Fruit fly (Drosophila melanogaster): ENCODE measurements around the gene qless.
A peak's percentile ranks its signal among the peaks of the same experiment; 100 is the strongest.

qless gene

DNA sequence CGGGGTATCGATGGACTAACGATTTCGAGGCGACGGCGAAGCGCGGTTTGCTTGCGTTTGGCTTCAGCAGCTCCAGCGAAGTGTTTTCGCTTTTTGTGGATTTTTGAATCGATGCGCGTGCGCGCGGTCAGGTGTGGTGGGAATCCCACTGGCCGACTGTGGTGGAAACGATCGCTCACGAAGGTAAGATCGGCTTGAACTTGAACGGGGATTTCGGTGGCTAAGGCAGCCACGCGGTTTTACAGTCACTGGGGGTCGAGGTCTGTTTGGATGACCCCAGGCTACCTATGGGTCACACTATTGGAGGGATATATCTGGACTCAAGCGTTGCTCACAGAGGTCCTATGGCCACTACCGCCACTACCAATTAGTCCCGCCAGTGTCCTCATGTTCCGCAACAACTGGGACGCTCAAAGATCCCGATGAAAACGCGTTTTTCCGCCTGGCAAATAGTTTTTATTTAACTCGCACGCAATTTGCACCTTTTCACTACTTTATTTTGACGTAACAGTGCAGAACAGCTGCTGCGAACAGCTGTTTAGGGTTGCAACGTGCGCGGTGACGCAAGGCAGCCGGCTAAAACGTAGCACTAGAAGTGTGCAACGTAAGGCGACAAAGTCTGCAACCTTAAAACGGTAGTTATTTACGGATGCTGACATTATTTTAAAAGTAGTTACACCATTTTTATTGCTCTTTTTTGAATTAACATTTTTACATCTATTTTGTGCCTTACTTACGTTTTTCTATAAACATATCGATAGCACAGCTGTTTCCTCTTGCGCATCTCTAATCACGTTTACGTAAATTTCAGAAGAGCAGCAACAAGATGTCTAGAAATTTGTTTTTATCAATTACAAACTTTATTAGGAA lies at the start of gene qless, which contains the start of gene mRpL32:
Gene qless (minus strand): TSS at position 516 of the 870 bp plus-strand sequence.
Gene mRpL32 (plus strand): TSS at position 780 of the 870 bp plus-strand sequence.
- peak; percentile 51 for TF ChIP-seq CG17801 (GFP tag; optimal IDR thresholded peaks at IDR 0.05; ENCODE audit: partially characterized antibody)

DNA sequence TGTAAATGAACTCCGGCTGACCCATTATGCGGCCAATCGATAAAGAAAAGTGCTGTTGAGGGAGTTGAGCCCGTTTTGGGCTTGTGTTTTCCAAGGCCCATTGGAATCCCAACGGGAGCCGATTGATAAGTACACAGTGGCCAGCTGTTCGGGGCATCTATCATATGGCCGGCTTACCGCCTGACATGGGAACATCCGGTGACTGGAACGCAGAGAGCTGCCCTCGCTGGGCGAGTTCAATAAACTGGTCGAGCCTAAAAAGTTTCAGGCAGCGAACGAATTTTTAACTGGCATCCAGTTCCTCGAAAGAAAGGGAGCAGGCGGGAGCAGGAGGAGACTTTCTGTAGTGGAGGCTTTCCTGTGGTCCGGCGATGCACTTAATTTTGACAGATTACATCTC lies 49.1 kb upstream of the qless start:
- TF ChIP-seq CG17801 (GFP tag; optimal IDR thresholded peaks at IDR 0.05; ENCODE audit: partially characterized antibody) = no peak

DNA sequence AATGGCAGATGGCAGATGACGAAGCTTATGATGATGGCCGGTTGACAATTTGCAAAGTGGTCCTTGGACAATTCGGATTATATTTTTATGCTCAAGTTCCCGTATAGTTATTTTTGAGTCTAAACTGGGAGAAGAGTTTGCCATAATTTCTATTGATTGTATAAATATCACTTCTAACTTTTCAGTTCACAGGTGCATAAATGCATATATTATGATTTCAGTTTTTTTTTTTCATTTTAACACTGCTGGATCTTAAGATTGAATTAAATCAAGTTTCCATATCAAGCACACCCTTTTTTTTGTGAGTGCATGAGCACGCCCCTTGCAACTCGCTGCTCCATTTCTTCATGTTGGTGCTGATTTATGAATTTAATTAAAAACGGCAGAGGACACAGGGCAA lies 44.6 kb upstream of the qless start:
- no peak for TF ChIP-seq CG17801 (GFP tag; optimal IDR thresholded peaks at IDR 0.05; ENCODE audit: partially characterized antibody)

DNA sequence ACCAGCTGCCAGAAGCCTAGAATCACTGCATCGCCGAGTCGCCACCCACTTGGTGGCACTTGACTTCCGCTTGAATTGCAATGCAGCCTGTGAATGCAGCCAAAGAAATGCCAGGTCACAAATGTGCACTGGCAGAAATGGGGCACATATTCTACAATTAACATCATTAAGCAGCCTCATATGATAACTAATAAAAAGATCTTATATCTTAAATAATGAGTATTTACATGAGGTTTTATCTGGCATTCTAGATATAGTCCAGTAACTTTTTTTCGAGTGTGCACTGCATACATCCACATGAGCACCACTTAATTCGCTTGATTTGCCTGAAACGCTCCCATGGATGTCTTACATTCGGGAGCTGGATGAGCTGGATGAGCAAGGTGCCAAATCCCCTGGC lies 43.3 kb upstream of the qless start:
- TF ChIP-seq CG17801 (GFP tag; optimal IDR thresholded peaks at IDR 0.05; ENCODE audit: partially characterized antibody) = no peak

DNA sequence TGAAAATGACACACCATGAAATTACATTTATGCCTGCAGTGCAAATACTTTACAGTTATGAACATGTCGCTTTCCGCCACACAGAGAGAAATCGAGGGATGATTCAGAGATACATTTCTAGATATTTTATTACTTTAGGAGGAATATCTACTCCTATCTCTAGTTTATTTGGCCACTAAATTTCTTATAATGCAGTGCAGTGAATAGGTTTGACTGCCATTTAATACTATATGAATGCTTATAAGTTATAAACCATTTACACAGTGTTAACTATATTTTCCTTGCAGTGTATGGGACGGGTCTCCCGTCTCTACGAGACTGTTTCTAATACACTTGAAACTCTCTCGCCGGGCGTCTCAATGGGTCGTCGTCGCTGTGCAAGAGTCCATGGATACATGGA lies 37.8 kb upstream of the qless start:
- TF ChIP-seq CG17801 (GFP tag; optimal IDR thresholded peaks at IDR 0.05; ENCODE audit: partially characterized antibody) = no peak

DNA sequence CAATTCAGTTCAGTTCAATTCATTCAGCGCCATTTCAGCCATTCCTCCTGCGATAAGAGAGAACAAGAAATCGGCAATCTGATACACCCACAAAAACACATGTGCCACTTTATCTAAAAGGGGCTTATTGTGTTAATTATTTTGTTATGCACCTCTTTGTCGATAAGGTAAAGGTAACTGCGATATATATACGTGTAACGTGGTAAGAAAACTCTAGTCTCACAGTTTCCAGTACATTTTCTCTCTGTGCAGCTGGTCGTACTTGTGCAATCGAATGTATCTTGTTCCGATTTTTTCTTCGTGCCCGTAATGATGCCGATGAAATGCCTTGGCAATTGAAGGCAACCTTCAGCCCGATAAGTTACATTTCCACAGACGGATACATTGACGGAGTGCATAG lies 35.1 kb upstream of the qless start:
- TF ChIP-seq CG17801 (GFP tag; optimal IDR thresholded peaks at IDR 0.05; ENCODE audit: partially characterized antibody) = no peak

DNA sequence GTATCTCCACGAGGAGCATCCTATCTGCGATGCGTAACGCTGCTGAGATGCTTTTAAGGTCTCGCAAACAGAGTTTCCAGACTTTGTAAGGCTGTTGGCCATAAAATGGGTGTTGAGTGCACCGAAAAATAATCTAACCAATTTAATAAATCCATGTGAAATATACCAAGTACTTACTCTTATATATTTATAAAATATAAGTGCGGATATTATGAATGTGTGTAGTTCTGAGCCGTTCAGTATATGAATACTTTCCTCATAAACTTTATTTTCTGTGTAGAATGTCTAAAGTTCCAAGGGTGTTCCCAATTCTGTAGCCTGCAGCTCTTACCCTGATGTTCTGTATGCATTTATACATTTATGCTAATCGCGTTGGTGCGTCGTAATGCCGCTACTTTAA lies 33.4 kb upstream of the qless start:
- TF ChIP-seq CG17801 (GFP tag; optimal IDR thresholded peaks at IDR 0.05; ENCODE audit: partially characterized antibody) = no peak

DNA sequence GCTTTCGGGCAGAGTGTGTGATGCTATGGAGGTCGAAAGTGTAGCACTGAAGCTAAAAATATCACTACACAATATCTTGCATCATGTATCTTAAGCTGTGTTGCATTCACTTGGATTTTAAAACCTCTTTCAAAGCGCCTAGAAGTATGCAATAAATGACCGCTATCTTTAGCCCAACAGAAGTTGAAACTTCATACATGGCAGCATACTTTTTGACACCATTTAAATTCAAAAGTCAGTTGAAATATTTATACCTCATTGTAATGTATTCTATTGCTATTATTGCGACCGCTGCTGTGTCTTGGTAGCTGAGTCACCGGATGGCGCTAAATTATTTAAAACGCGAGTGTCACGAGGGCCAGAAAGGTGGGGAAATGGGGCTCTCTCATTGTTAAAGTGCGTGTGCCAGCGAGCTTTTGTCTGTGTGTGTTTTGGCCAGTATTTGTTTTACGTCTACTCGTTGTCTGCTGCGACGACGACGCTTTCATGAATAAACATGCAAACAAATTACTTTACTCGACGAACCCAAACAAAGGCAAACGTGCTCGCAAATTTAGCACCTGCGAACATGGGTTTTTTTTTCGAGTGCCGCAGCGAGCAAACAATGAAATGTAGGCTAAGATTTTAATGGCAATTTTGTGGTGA lies 18.5 kb upstream of the qless start:
- no peak for TF ChIP-seq CG17801 (GFP tag; optimal IDR thresholded peaks at IDR 0.05; ENCODE audit: partially characterized antibody)

DNA sequence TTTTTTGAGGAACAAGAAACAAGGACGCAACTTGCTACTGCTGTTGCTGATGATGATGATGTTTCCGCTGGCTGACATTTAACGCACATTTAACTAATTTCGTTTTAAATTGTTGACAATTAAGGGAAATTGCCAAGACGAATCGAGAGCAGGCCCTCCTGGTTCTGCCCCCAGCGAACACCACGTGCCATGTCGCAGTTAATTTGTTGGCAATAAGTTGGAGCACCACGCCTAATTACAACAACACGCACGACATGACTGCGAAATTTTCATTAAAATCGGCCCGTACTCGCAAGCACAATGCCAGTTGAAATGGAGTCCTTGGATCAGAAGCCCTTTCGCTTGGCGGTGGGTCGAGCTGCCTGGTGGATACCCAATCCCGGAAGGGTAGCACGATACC lies 13.0 kb upstream of the qless start, which contains the start of gene ppk24:
Gene ppk24 (plus strand): TSS at position 301 of the 400 bp plus-strand sequence.
- no peak for TF ChIP-seq CG17801 (GFP tag; optimal IDR thresholded peaks at IDR 0.05; ENCODE audit: partially characterized antibody)

DNA sequence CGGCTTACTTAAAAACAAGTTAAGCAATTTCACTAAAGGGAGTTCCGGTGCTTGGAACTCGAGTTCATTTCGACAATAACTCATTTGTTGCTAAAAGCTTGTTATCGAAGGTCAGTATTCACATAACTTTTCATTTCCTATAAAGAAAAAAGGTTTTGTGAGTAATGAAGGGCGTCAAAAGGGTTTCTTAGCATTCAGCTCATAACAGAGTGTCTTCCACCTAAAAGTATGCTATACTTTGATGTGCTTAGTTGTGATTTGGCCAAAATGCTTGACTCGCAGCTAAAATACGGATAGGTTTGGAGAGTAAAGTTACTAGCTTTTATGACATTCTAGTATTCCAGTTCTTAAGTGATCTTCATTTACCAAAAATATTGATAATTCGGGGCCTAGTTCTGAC lies 11.5 kb upstream of the qless start:
- peak; percentile 0 for TF ChIP-seq CG17801 (GFP tag; optimal IDR thresholded peaks at IDR 0.05; ENCODE audit: partially characterized antibody)

DNA sequence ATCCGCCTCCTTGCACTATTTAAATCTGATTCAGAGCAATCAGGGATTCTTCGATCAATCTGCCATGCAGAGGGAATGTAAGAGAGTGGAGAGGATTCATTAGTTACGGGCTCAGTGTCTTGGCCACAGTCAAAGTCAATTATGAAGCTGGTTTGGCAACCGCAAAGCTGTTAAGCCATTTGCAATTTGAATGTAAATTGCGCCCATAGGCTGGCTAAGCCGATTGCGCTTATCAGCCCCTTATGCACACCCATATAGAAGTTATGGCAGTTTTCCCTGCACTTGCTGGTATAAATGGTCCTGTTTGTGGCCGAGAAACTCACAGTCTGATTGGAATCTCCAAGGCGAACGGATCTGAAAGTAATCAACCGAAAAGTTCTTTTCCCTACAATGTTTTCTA lies 9.9 kb upstream of the qless start, which contains the start of gene CAH5:
Gene CAH5 (plus strand): TSS at position 301 of the 400 bp plus-strand sequence.
- no peak for TF ChIP-seq CG17801 (GFP tag; optimal IDR thresholded peaks at IDR 0.05; ENCODE audit: partially characterized antibody)

DNA sequence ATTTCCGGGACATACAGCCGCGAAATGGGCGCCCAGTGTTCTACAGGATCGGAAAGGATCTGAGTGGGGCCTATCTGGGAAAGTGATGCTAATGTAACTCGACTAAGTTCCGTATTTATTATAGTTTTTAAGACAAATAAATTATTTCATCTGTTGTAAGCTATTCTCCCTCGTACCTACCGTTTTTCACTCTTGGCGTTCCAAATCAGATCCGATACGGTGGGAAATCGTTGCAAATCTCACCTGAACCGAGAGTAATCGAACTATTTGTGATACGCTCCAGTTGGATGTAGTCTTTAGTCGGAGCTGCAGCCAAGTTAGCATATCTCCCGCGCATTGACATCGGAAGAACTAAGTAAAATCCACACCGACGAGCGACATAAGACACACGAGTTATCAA lies 7.5 kb upstream of the qless start, which contains the start of gene CAH16:
Gene CAH16 (plus strand): TSS at position 301 of the 400 bp plus-strand sequence.
- TF ChIP-seq CG17801 (GFP tag; optimal IDR thresholded peaks at IDR 0.05; ENCODE audit: partially characterized antibody) = no peak

DNA sequence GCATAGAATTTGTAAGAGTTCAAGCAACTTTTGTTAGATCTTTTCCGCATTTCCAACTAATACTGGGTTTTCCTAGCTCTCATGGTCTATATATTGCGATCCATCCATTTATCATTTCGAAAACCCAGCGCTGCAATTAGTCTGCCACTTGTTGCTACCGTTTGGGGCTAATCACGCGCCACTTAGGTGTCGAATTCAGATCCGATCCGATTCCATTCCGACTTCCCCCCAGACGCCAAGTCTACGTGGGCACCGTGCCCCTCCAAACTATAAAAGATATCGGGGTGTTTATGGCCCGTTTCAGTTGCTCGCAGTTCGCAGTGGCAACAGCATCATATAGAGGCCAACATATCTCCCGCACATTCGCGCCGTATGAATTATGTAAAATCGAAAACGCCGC lies 4.9 kb upstream of the qless start, which contains the start of gene CAH6:
Gene CAH6 (plus strand): TSS at position 301 of the 400 bp plus-strand sequence.
- no peak for TF ChIP-seq CG17801 (GFP tag; optimal IDR thresholded peaks at IDR 0.05; ENCODE audit: partially characterized antibody)

DNA sequence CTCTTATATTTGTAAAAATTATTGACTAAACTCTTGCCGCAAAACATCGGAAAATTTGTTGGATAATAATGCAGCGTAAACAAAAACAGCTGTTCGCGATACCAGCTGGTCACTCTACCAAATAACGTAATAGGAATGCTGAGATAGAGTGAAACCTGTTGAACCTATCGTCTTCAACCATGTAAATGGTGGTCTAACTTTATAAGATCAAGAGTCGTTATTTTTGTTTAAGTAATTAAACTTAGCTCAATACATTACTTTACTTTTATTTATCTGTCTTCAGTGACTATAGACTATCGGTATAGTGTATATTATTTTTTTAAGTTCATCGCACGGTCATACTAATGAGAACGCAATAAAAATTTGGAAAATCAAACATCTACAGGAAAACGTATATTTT lies 2.4 kb upstream of the qless start, which contains the start of the genes CG1750 and spn-F:
Gene CG1750 (minus strand): TSS at position 93 of the 400 bp plus-strand sequence.
Gene spn-F (plus strand): TSS at position 320 of the 400 bp plus-strand sequence.
- TF ChIP-seq CG17801 (GFP tag; optimal IDR thresholded peaks at IDR 0.05; ENCODE audit: partially characterized antibody) = peak; percentile 54

DNA sequence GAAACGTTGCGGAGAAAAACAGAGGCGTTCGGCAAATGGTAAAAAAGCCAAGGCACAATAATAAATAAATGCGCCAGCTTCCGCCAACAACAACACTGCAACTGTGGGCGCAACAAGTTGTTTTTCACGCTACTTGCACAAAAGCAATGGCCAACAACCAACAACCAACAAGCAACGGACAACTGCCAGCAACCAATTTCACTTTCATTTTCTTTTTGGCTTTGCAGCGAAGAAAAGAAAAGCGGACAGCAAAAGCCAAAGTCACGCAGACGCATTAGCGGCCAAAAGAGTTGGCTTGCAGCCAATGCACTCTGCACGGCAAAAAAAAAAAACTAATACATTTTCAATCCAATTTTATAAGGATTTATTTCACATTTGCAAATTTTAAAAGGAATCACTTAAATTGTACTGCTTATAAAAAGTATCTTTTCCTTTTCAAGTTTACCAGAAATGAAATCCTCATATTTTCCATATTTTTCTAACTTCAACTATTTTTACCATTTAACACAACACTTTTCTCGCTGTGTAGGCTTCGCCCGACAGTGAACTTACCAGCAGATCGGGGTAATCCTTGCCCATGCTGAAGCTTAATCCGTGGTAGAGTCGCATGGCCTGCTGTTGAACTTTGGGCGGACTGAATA lies 1.2 kb downstream of the qless start:
- no peak for TF ChIP-seq CG17801 (GFP tag; optimal IDR thresholded peaks at IDR 0.05; ENCODE audit: partially characterized antibody)
